Fruit fly (Drosophila melanogaster) whole organism, pupa: ENCODE data around the gene Zaf1.

Source experiments
- CG10348 ChIP-seq: fragments of 200-800 bp; sonication (Bioruptor generic); IDR thresholded peaks from 2 replicates; pipeline ENCODE4 v1.3.6; 2022; ENCODE audit warnings: missing biosample characterization, missing genetic modification characterization
- CG12605 ChIP-seq: fragments of 200-800 bp; sonication (Bioruptor generic); IDR thresholded peaks from 2 replicates; pipeline ENCODE4 v1.3.6; 2022; ENCODE audit warnings: missing biosample characterization, missing genetic modification characterization
- CG13204 ChIP-seq: fragments of 200-800 bp; sonication (Bioruptor generic); optimal IDR thresholded peaks from 2 replicates; lab custom pipeline; 2018; ENCODE audit warnings: missing biosample characterization, mild to moderate bottlenecking, missing genetic modification characterization, moderate library complexity
- CG14655 ChIP-seq: fragments of 200-800 bp; sonication (Bioruptor generic); optimal IDR thresholded peaks from 3 replicates; lab custom pipeline; 2017; ENCODE audit warnings: mild to moderate bottlenecking, missing biosample characterization, missing genetic modification reagents, missing genetic modification characterization
- CG15710 ChIP-seq: fragments of 200-800 bp; sonication (Bioruptor generic); optimal IDR thresholded peaks from 2 replicates; lab custom pipeline; 2018; ENCODE audit warnings: missing biosample characterization, mild to moderate bottlenecking, missing genetic modification characterization, moderate library complexity
- CG17806 ChIP-seq: fragments of 200-800 bp; sonication (Bioruptor generic); optimal IDR thresholded peaks from 2 replicates; lab custom pipeline; 2018; ENCODE audit warnings: missing biosample characterization, mild to moderate bottlenecking, missing genetic modification characterization, moderate library complexity
- CG32121 ChIP-seq: fragments of 200-800 bp; sonication (Bioruptor generic); IDR thresholded peaks from 2 replicates; pipeline ENCODE4 v1.3.6; 2022; ENCODE audit warnings: missing biosample characterization, missing genetic modification characterization
- CG34367 ChIP-seq: fragments of 200-800 bp; sonication (Bioruptor generic); optimal IDR thresholded peaks from 2 replicates; lab custom pipeline; 2018; ENCODE audit warnings: missing biosample characterization, mild to moderate bottlenecking, missing genetic modification characterization
- CG4496 ChIP-seq: fragments of 200-800 bp; sonication (Bioruptor generic); IDR thresholded peaks from 3 replicates; pipeline ENCODE4 v1.3.6; 2022; ENCODE audit warnings: missing biosample characterization, missing genetic modification characterization
- CG8159 ChIP-seq: fragments of 200-800 bp; sonication (Bioruptor generic); optimal IDR thresholded peaks from 3 replicates; lab custom pipeline; 2018; ENCODE audit warnings: missing biosample characterization, mild to moderate bottlenecking, missing genetic modification characterization, moderate library complexity
- CG8301 ChIP-seq: fragments of 200-800 bp; sonication (Bioruptor generic); optimal IDR thresholded peaks from 2 replicates; lab custom pipeline; 2018; ENCODE audit warnings: missing biosample characterization, mild to moderate bottlenecking, missing genetic modification characterization
- CG9948 ChIP-seq: fragments of 200-800 bp; sonication (Bioruptor generic); optimal IDR thresholded peaks from 2 replicates; lab custom pipeline; 2018; ENCODE audit warnings: missing biosample characterization, mild to moderate bottlenecking, missing genetic modification characterization, moderate library complexity
- D1 ChIP-seq: fragments of 200-800 bp; sonication (Bioruptor generic); optimal IDR thresholded peaks from 2 replicates; lab custom pipeline; 2018; ENCODE audit warnings: missing biosample characterization, mild to moderate bottlenecking, missing genetic modification characterization, moderate library complexity
- EcR ChIP-seq: fragments of 200-800 bp; sonication (Bioruptor generic); optimal IDR thresholded peaks from 3 replicates; lab custom pipeline; 2019; ENCODE audit warnings: missing biosample characterization, missing genetic modification characterization, mild to moderate bottlenecking, moderate library complexity, missing genetic modification reagents
- Ets98B ChIP-seq: fragments of 200-800 bp; sonication (Bioruptor generic); IDR thresholded peaks from 2 replicates; pipeline ENCODE4 v1.3.6; 2022; ENCODE audit warnings: missing biosample characterization, missing genetic modification characterization
- Pif1A ChIP-seq: fragments of 200-800 bp; sonication (Bioruptor generic); optimal IDR thresholded peaks from 3 replicates; lab custom pipeline; 2016; ENCODE audit warnings: missing biosample characterization, missing genetic modification characterization
- Pif1B ChIP-seq: fragments of 200-800 bp; sonication (Bioruptor generic); optimal IDR thresholded peaks from 3 replicates; lab custom pipeline; 2016; ENCODE audit warnings: missing biosample characterization, missing genetic modification characterization
- Snoo ChIP-seq: fragments of 200-800 bp; sonication (Bioruptor generic); optimal IDR thresholded peaks from 3 replicates; lab custom pipeline; 2017; ENCODE audit warnings: missing biosample characterization, mild to moderate bottlenecking, missing genetic modification characterization, inconsistent platforms
- fd96Ca ChIP-seq: fragments of 200-800 bp; sonication (Bioruptor generic); IDR thresholded peaks from 3 replicates; pipeline ENCODE4 v1.3.6; 2022; ENCODE audit warnings: missing biosample characterization, missing genetic modification characterization
- gl ChIP-seq: fragments of 200-800 bp; sonication (Bioruptor generic); optimal IDR thresholded peaks from 2 replicates; lab custom pipeline; 2018; ENCODE audit warnings: missing biosample characterization, mild to moderate bottlenecking, missing genetic modification characterization
- rn ChIP-seq: fragments of 200-800 bp; sonication (Bioruptor generic); IDR thresholded peaks from 2 replicates; pipeline ENCODE4 v1.3.6; 2022; ENCODE audit warnings: missing biosample characterization, missing genetic modification characterization

Zaf1 gene

DNA sequence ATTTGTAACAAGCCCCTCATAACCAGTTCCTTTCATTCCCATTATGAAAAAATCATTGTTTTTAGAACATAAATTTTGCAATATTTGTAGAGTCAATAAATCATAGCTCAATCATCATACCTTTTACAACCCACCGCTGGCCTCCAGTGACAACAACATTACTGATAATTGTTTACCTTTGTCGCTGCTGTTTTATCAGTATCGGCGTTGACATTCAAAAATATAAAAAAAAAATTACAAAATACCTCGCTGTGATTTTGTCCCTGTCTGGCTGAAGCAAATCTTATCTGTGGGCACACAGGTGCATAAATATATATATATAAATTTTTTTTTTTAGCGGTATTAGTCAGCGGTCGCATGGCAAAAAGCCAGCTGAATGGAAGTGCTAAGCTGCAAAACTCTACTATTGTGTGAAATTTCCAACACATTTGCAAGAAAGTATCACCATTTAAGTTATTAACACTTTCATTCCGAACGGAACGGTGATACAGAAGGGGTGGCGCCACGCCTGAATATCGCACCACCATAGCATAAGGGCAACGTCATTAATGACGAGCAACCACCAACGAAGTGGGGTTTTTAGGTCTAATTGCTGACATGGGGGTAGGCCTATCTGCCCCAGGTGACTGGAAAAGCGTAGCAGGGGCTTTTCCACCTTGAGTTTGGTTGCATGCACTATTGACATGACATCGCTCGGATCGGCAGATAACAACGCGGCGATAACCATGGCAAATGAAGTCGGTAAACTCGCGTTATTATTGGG is 40.7 kb upstream of the Zaf1 start:
- no peak for TF ChIP-seq CG9948 (tag; lab: Kevin White, UChicago)
- TF ChIP-seq Pif1A = peak; percentile 12

DNA sequence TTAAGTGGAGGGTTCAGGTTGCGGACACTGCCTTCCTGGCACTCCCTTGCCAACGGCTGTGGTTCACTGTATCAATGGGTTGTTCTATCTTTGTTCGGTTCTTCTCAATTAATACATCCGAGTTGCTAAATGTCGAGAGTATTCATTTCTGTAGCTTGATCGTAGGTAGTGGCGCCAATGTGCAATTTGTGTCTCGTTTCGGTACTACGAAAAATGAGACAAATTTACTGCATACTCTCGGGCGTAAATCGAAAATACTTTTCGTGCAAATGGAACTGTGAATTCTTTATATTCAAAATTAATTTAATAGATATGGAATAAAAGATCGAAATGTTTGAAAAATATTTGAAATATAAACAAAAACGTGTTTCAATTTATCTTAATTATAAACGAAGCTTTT is 40.1 kb upstream of the Zaf1 start:
- peak; percentile 38 for TF ChIP-seq D1 (tag; lab: Kevin White, UChicago)
- no peak for TF ChIP-seq CG14655 (GFP tag; lab: Kevin White, UChicago)
- no peak for TF ChIP-seq fd96Ca (GFP tag; lab: Robert Waterston, UW)
- TF ChIP-seq CG32121 (GFP tag; lab: Robert Waterston, UW) = 0 out of 2 replicates have a peak, but pooled peaks have one; percentile 2

DNA sequence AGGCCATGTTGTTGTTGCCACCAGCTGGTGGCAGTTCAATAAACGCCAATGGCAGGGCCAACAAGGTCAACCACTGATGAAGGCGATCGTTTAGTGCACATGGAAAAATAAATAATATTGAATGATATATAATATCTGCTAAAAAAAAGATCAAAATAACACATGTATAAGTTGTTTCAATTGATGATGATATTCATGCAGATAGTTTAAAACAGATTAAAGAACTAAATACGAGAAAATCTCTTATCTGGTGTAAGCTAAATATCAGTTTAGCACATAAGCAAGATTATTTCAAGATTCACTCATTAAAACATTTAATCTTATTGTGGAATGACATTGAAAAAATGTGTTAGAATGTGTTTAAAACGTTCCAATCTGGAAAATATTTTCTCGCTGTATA is 38.0 kb upstream of the Zaf1 start:
- TF ChIP-seq fd96Ca (GFP tag; lab: Robert Waterston, UW) = no peak
- TF ChIP-seq Snoo (tag; lab: Kevin White, UChicago) = no peak
- TF ChIP-seq Ets98B = no peak
- TF ChIP-seq CG17806 = peak; percentile 3
- peak; percentile 44 for TF ChIP-seq CG8159
- TF ChIP-seq CG32121 (GFP tag; lab: Robert Waterston, UW) = no peak
- TF ChIP-seq CG4496 (GFP tag; lab: Robert Waterston, UW) = no peak
- no peak for TF ChIP-seq rn (GFP tag; lab: Robert Waterston, UW)
- TF ChIP-seq Pif1A = no peak
- TF ChIP-seq CG34367 (tag; lab: Kevin White, UChicago) = no peak
- no peak for TF ChIP-seq CG10348 (GFP tag; lab: Robert Waterston, UW)
- TF ChIP-seq CG9948 (tag; lab: Kevin White, UChicago) = peak; percentile 30
- TF ChIP-seq CG13204 = no peak
- no peak for TF ChIP-seq CG14655 (GFP tag; lab: Kevin White, UChicago)
- no peak for TF ChIP-seq CG8301
- peak; percentile 27 for TF ChIP-seq CG15710 (tag; lab: Kevin White, UChicago)
- TF ChIP-seq D1 (tag; lab: Kevin White, UChicago) = no peak
- no peak for TF ChIP-seq gl (tag; lab: Kevin White, UChicago)
- TF ChIP-seq EcR (GFP tag; lab: Kevin White, UChicago) = peak; percentile 63
- TF ChIP-seq CG12605 (GFP tag; lab: Robert Waterston, UW) = no peak
- no peak for TF ChIP-seq Pif1B (GFP tag; lab: Kevin White, UChicago)

DNA sequence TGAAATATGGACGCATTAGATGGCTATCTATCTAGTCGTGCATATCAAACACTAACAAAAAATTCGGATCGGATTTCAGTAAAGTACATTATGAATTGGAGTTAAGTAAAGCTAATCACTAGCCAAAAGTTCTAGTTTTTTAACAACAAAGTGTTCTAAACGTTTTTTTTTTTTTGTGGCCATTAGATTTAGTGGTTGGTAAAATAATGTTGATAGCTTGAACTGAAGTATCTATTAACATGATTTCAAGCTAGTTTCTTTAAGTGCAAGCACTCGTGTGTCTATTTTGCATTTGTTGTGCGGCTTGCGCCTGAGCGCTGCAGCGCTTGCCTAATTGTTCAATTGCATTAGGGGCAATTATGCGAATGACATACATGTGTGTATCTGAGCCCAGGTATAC is 37.2 kb upstream of the Zaf1 start:
- TF ChIP-seq CG9948 (tag; lab: Kevin White, UChicago) (no peak), Ets98B (peak; percentile 30; the same call in 1 of the 2 replicates), CG32121 (GFP tag; lab: Robert Waterston, UW) (peak; percentile 62)

DNA sequence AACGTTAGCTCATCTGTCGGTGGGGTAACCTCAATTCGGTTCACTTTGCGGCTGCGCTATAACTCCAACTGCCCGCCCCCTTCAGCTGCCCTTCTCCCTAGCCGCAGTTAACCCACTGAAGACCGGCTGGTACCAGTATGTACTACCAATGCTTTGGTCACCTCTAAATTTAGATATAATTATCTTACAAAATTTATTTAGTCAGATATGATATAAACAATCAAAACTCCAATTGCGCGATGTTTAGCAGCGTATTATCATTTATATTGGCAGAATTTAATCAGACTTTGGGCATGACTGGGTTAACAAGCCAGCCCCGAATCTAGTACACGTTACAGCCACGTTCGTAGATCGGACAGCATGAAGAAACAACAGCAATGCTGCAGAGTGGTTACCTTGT is 36.3 kb upstream of the Zaf1 start:
- TF ChIP-seq CG14655 (GFP tag; lab: Kevin White, UChicago) (peak; percentile 62), Pif1A (peak; percentile 64), CG34367 (tag; lab: Kevin White, UChicago) (peak; percentile 47), CG4496 (GFP tag; lab: Robert Waterston, UW) (peak; percentile 74), CG15710 (tag; lab: Kevin White, UChicago) (peak; percentile 64), CG32121 (GFP tag; lab: Robert Waterston, UW) (peak; percentile 79), Pif1B (GFP tag; lab: Kevin White, UChicago) (peak; percentile 44), D1 (tag; lab: Kevin White, UChicago) (no peak), CG8159 (peak; percentile 57), CG12605 (GFP tag; lab: Robert Waterston, UW) (peak; percentile 38; the same call in 1 of the 2 replicates), Snoo (tag; lab: Kevin White, UChicago) (no peak), rn (GFP tag; lab: Robert Waterston, UW) (no peak; the same call in 1 of the 2 replicates), EcR (GFP tag; lab: Kevin White, UChicago) (no peak), gl (tag; lab: Kevin White, UChicago) (peak; percentile 40), CG13204 (peak; percentile 18), CG9948 (tag; lab: Kevin White, UChicago) (peak; percentile 67), CG8301 (peak; percentile 54), CG10348 (GFP tag; lab: Robert Waterston, UW) (no peak), Ets98B (peak; percentile 75), CG17806 (peak; percentile 65), fd96Ca (GFP tag; lab: Robert Waterston, UW) (peak; percentile 76; the same call in 2 of the 3 replicates)

DNA sequence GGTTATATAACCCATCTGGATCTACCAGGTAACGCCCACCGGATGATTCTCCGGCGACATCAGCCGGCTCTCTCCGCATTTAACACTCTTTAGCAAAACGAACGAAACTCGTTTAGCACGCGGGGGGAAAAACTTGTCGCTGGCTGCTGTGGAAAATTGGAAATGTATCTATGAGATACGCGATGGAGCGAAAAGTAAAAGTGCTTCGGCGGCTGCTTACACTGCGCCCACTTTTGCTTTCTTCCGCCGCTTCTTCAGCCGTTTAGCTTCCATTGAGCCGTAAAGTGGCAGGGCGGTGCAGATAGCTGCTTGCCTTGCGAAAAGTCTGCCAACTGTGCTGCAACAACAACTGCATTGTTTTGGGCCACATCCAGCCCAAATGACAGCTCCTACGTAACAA is 35.7 kb upstream of the Zaf1 start:
- TF ChIP-seq D1 (tag; lab: Kevin White, UChicago) = no peak
- no peak; the same call in 2 of the 3 replicates for TF ChIP-seq CG4496 (GFP tag; lab: Robert Waterston, UW)
- TF ChIP-seq CG32121 (GFP tag; lab: Robert Waterston, UW) = no peak
- TF ChIP-seq CG8301 = peak; percentile 32
- TF ChIP-seq rn (GFP tag; lab: Robert Waterston, UW) = no peak
- peak; percentile 36 for TF ChIP-seq CG14655 (GFP tag; lab: Kevin White, UChicago)
- no peak for TF ChIP-seq Pif1A
- peak; percentile 14; the same call in 1 of the 3 replicates for TF ChIP-seq fd96Ca (GFP tag; lab: Robert Waterston, UW)
- TF ChIP-seq CG9948 (tag; lab: Kevin White, UChicago) = no peak
